Worm (Caenorhabditis elegans) whole organism, young adult: Measurements from ENCODE around the gene Y105C5B.9.

Source experiments
- B0035.1 ChIP-seq: sonication (generic microtip); optimal IDR thresholded peaks from 2 replicates; lab custom pipeline; 2016; ENCODE audit warnings: missing genetic modification characterization, mild to moderate bottlenecking, missing compliant biosample characterization, missing genotype, missing genetic modification reagents
- C06A6.2 ChIP-seq: fragments of 200-800 bp; sonication (Bioruptor generic); conservative IDR thresholded peaks from 2 replicates; pipeline ENCODE4 v1.3.6; 2022; ENCODE audit warnings: missing genetic modification characterization, missing compliant biosample characterization
- F22D6.2 ChIP-seq: sonication (generic microtip); optimal IDR thresholded peaks from 2 replicates; lab custom pipeline; 2016; ENCODE audit warnings: mild to moderate bottlenecking, missing genetic modification characterization, missing compliant biosample characterization
- F23B12.7 ChIP-seq: sonication (generic microtip); optimal IDR thresholded peaks from 2 replicates; lab custom pipeline; 2017; ENCODE audit warnings: missing genetic modification characterization, mild to moderate bottlenecking, missing compliant biosample characterization, antibody characterized with exemption, moderate library complexity; ENCODE audit not compliant: insufficient read depth
- F33H1.4 ChIP-seq: fragments of 200-800 bp; sonication (Bioruptor generic); IDR thresholded peaks from 2 replicates; pipeline ENCODE4 v1.3.6; 2022; ENCODE audit warnings: missing genetic modification reagents, missing genetic modification characterization, missing compliant biosample characterization
- F37B4.10 ChIP-seq: fragments of 200-800 bp; sonication (Bioruptor generic); IDR thresholded peaks from 2 replicates; pipeline ENCODE4 v1.3.6; 2022; ENCODE audit warnings: missing genetic modification characterization, missing compliant biosample characterization
- F49E8.2 ChIP-seq: sonication (generic microtip); optimal IDR thresholded peaks from 3 replicates; lab custom pipeline; 2017; ENCODE audit warnings: missing genetic modification characterization, mild to moderate bottlenecking, missing compliant biosample characterization, antibody characterized with exemption, moderate library complexity; ENCODE audit not compliant: insufficient read depth
- F55B11.4 ChIP-seq: sonication (generic microtip); optimal IDR thresholded peaks from 2 replicates; lab custom pipeline; 2016; ENCODE audit warnings: missing compliant biosample characterization, missing genetic modification characterization, borderline replicate concordance; ENCODE audit not compliant: insufficient read depth
- F57C9.4 ChIP-seq: sonication (generic microtip); optimal IDR thresholded peaks from 2 replicates; lab custom pipeline; 2017; ENCODE audit warnings: mild to moderate bottlenecking, missing genetic modification characterization, missing compliant biosample characterization
- T07F8.4 ChIP-seq: sonication (generic microtip); optimal IDR thresholded peaks from 2 replicates; lab custom pipeline; 2016; ENCODE audit warnings: mild to moderate bottlenecking, missing genetic modification characterization, moderate library complexity, missing compliant biosample characterization
- Y53G8AR.9 ChIP-seq: fragments of 200-800 bp; sonication (Bioruptor generic); conservative IDR thresholded peaks from 2 replicates; pipeline ENCODE4 v1.3.6; 2022; ENCODE audit warnings: missing genetic modification reagents, missing genetic modification characterization, missing compliant biosample characterization
- Y67H2A.10 ChIP-seq: fragments of 200-800 bp; sonication (Bioruptor generic); conservative IDR thresholded peaks from 2 replicates; pipeline ENCODE4 v1.3.6; 2022; ENCODE audit warnings: missing genetic modification reagents, missing genetic modification characterization, missing compliant biosample characterization
- ccch-3 ChIP-seq: fragments of 200-800 bp; sonication (Bioruptor generic); optimal IDR thresholded peaks from 2 replicates; lab custom pipeline; 2018; ENCODE audit warnings: mild to moderate bottlenecking, missing genetic modification characterization, missing compliant biosample characterization
- cebp-1 ChIP-seq, 2 experiments: fragments of 200-800 bp in 1 of 2; sonication (Bioruptor generic) in 1 of 2; sonication (generic microtip) in 1 of 2; IDR thresholded peaks in 1 of 2; optimal IDR thresholded peaks in 1 of 2; 2 replicates each; pipeline versions ENCODE4 v1.3.6 to Lab custom; 2017 to 2022; ENCODE audit warnings: missing compliant biosample characterization in 2 of 2, missing genetic modification characterization in 2 of 2, mild to moderate bottlenecking in 1 of 2, missing genetic modification reagents in 1 of 2, moderate library complexity in 1 of 2
- ceh-40 ChIP-seq: fragments of 200-800 bp; sonication (Bioruptor generic); IDR thresholded peaks from 2 replicates; pipeline ENCODE4 v1.3.6; 2022; ENCODE audit warnings: missing genetic modification characterization, missing compliant biosample characterization
- dox-1 ChIP-seq: fragments of 200-800 bp; sonication (Bioruptor generic); IDR thresholded peaks from 2 replicates; pipeline ENCODE4 v1.3.6; 2022; ENCODE audit warnings: missing genetic modification reagents, missing genetic modification characterization, missing compliant biosample characterization
- dpff-1 ChIP-seq: sonication (generic microtip); optimal IDR thresholded peaks from 2 replicates; lab custom pipeline; 2017; ENCODE audit warnings: mild to moderate bottlenecking, missing genetic modification characterization, missing compliant biosample characterization
- dpl-1 ChIP-seq: fragments of 150-350 bp; optimal IDR thresholded peaks from 2 replicates; lab custom pipeline; 2014; ENCODE audit warnings: missing biosample characterization, missing genetic modification reagents, missing genetic modification characterization
- egl-44 ChIP-seq: fragments of 200-800 bp; sonication (Bioruptor generic); IDR thresholded peaks from 2 replicates; pipeline ENCODE4 v1.3.6; 2022; ENCODE audit warnings: missing genetic modification reagents, missing genetic modification characterization, missing compliant biosample characterization
- ekl-4 ChIP-seq: fragments of 200-800 bp; sonication (Bioruptor generic); IDR thresholded peaks from 2 replicates; pipeline ENCODE4 v1.3.6; 2022; ENCODE audit warnings: missing genetic modification reagents, missing genetic modification characterization, missing compliant biosample characterization
- fkh-3 ChIP-seq: sonication (generic microtip); optimal IDR thresholded peaks from 2 replicates; lab custom pipeline; 2016; ENCODE audit warnings: mild to moderate bottlenecking, missing genetic modification characterization, missing compliant biosample characterization
- hmg-1.2 ChIP-seq: fragments of 200-800 bp; sonication (Bioruptor generic); IDR thresholded peaks from 2 replicates; pipeline ENCODE4 v1.3.6; 2022; ENCODE audit warnings: missing genetic modification reagents, missing genetic modification characterization, missing compliant biosample characterization
- hsf-1 ChIP-seq: fragments of 200-800 bp; sonication (Bioruptor generic); IDR thresholded peaks from 2 replicates; pipeline ENCODE4 v1.3.6; 2022; ENCODE audit warnings: missing genetic modification reagents, missing genetic modification characterization, missing compliant biosample characterization
- lag-1 ChIP-seq: fragments of 200-800 bp; sonication (Bioruptor generic); IDR thresholded peaks from 2 replicates; pipeline ENCODE4 v1.3.6; 2022; ENCODE audit warnings: missing genetic modification reagents, missing genetic modification characterization, missing compliant biosample characterization
- lin-35 ChIP-seq, 3 experiments: fragments of 150-350 bp in 2 of 3; sonication (generic microtip) in 1 of 3; optimal IDR thresholded peaks; 2 replicates each; lab custom pipeline; 2014 to 2018; ENCODE audit warnings: missing biosample characterization in 3 of 3, missing genetic modification characterization in 3 of 3, missing genetic modification reagents in 3 of 3
- lin-40 ChIP-seq: sonication (generic microtip); optimal IDR thresholded peaks from 2 replicates; lab custom pipeline; 2016; ENCODE audit warnings: missing genetic modification characterization, mild to moderate bottlenecking, missing compliant biosample characterization, missing genotype, missing genetic modification reagents
- lin-54 ChIP-seq: fragments of 200-800 bp; sonication (Bioruptor generic); optimal IDR thresholded peaks from 2 replicates; lab custom pipeline; 2018; ENCODE audit warnings: mild to moderate bottlenecking, missing genetic modification characterization, missing compliant biosample characterization
- lir-1 ChIP-seq: fragments of 200-800 bp; sonication (Bioruptor generic); conservative IDR thresholded peaks from 2 replicates; pipeline ENCODE4 v1.3.6; 2022; ENCODE audit warnings: missing genetic modification reagents, missing genetic modification characterization, missing compliant biosample characterization
- lsy-27 ChIP-seq: sonication (generic microtip); optimal IDR thresholded peaks from 2 replicates; lab custom pipeline; 2017; ENCODE audit warnings: missing genetic modification characterization, mild to moderate bottlenecking, missing compliant biosample characterization, antibody characterized with exemption, missing genotype, borderline replicate concordance; ENCODE audit not compliant: insufficient read depth
- madf-10 ChIP-seq: sonication (generic microtip); optimal IDR thresholded peaks from 2 replicates; lab custom pipeline; 2016; ENCODE audit warnings: mild to moderate bottlenecking, missing genetic modification characterization, missing compliant biosample characterization
- mcd-1 ChIP-seq: fragments of 200-800 bp; sonication (Bioruptor generic); IDR thresholded peaks from 2 replicates; pipeline ENCODE4 v1.3.6; 2022; ENCODE audit warnings: missing genetic modification reagents, missing genetic modification characterization, missing compliant biosample characterization
- mel-28 ChIP-seq: sonication (generic microtip); optimal IDR thresholded peaks from 2 replicates; lab custom pipeline; 2016; ENCODE audit warnings: borderline replicate concordance, mild to moderate bottlenecking, missing genetic modification characterization, missing compliant biosample characterization
- mes-4 ChIP-seq: sonication (generic microtip); optimal IDR thresholded peaks from 2 replicates; lab custom pipeline; 2016; ENCODE audit warnings: missing genotype, missing genetic modification characterization, missing compliant biosample characterization
- mxl-1 ChIP-seq: sonication (generic microtip); optimal IDR thresholded peaks from 2 replicates; lab custom pipeline; 2016; ENCODE audit warnings: missing genetic modification characterization, missing compliant biosample characterization
- nfya-1 ChIP-seq: sonication (generic microtip); optimal IDR thresholded peaks from 2 replicates; lab custom pipeline; 2017; ENCODE audit warnings: antibody characterized with exemption, missing compliant biosample characterization, missing genetic modification characterization, borderline replicate concordance; ENCODE audit not compliant: insufficient read depth
- nhr-120 ChIP-seq: fragments of 200-800 bp; sonication (Bioruptor generic); IDR thresholded peaks from 2 replicates; pipeline ENCODE4 v1.3.6; 2022; ENCODE audit warnings: missing genetic modification characterization, missing compliant biosample characterization
- nhr-80 ChIP-seq: sonication (generic microtip); optimal IDR thresholded peaks from 2 replicates; lab custom pipeline; 2016; ENCODE audit warnings: missing genetic modification characterization, missing compliant biosample characterization
- rec-8 ChIP-seq, 2 experiments: sonication (generic microtip); optimal IDR thresholded peaks; 2 replicates each; lab custom pipeline; 2016; ENCODE audit warnings: mild to moderate bottlenecking in 2 of 2, missing genetic modification characterization in 2 of 2, missing genetic modification reagents in 2 of 2, missing genotype in 2 of 2, missing biosample characterization in 1 of 2, missing compliant biosample characterization in 1 of 2, moderate library complexity in 1 of 2
- repo-1 ChIP-seq: sonication (generic microtip); optimal IDR thresholded peaks from 2 replicates; lab custom pipeline; 2017; ENCODE audit warnings: mild to moderate bottlenecking, missing genetic modification characterization, missing compliant biosample characterization
- rpc-1 ChIP-seq, 2 experiments: fragments of 150-350 bp in 1 of 2; sonication (generic microtip) in 1 of 2; optimal IDR thresholded peaks; 2 replicates each; lab custom pipeline; 2014 to 2018; ENCODE audit warnings: missing biosample characterization in 1 of 2, missing genetic modification characterization in 1 of 2, missing genetic modification reagents in 1 of 2, missing genotype in 1 of 2
- snpc-1.3 ChIP-seq: sonication (generic microtip); optimal IDR thresholded peaks from 2 replicates; lab custom pipeline; 2017; ENCODE audit warnings: missing genetic modification characterization, mild to moderate bottlenecking, missing compliant biosample characterization, antibody characterized with exemption, moderate library complexity, missing genotype, missing genetic modification reagents; ENCODE audit not compliant: insufficient read depth
- somi-1 ChIP-seq: fragments of 200-800 bp; sonication (Bioruptor generic); optimal IDR thresholded peaks from 2 replicates; lab custom pipeline; 2018; ENCODE audit warnings: mild to moderate bottlenecking, missing genetic modification characterization, missing compliant biosample characterization
- sptf-2 ChIP-seq: fragments of 200-800 bp; sonication (Bioruptor generic); optimal IDR thresholded peaks from 2 replicates; lab custom pipeline; 2018; ENCODE audit warnings: mild to moderate bottlenecking, missing genetic modification characterization, missing compliant biosample characterization
- xnd-1 ChIP-seq: sonication (generic microtip); optimal IDR thresholded peaks from 2 replicates; lab custom pipeline; 2016; ENCODE audit warnings: missing genotype, missing genetic modification reagents, missing genetic modification characterization, missing compliant biosample characterization
- ztf-26 ChIP-seq: sonication (generic microtip); optimal IDR thresholded peaks from 2 replicates; lab custom pipeline; 2017; ENCODE audit warnings: missing genetic modification characterization, missing compliant biosample characterization
- ztf-3 ChIP-seq: fragments of 200-800 bp; sonication (Bioruptor generic); optimal IDR thresholded peaks from 2 replicates; lab custom pipeline; 2018; ENCODE audit warnings: mild to moderate bottlenecking, missing genetic modification characterization, missing compliant biosample characterization

The Y105C5B.9 gene

DNA sequence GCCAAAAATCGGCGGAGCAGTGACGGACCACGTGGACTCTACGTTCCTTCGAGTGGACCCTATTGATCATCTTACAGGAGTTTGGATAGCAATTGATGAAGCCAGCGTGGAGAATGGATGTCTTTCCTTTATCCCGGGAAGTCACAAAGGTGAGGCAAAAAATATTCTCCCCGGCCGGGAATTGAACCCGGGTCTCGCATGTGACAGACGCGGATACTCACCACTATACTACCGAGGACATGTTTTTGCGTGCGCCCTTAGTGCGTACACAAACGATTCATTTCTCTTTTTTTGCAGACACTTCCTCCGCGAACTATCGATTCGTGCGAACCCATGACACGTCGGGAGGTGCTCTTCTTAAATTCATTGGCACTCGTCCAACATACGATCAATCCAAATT is 795 bp downstream of the Y105C5B.9 start (continued):
- TF ChIP-seq lin-54 (peak; percentile 59), ztf-3 (GFP tag; lab: Kevin White, UChicago) (no peak), F22D6.2 (tag; lab: Kevin White, UChicago) (no peak), lsy-27 (tag; lab: Kevin White, UChicago) (peak; percentile 43), B0035.1 (no peak), madf-10 (tag; lab: Kevin White, UChicago) (no peak), lir-1 (GFP tag; lab: Robert Waterston, UW) (no peak), rec-8 (tag; optimal IDR thresholded peaks at IDR 0.05; lab: Kevin White, UChicago) (peak in 1 of 2 experiments; percentile 70), mxl-1 (no peak), cebp-1 (GFP tag; IDR thresholded peaks at IDR 0.05; lab: Robert Waterston, UW) (0 out of 2 replicates have a peak, but pooled peaks have one; percentile 33), cebp-1 (tag; optimal IDR thresholded peaks at IDR 0.05; lab: Kevin White, UChicago) (no peak), lag-1 (GFP tag; lab: Robert Waterston, UW) (no peak), Y67H2A.10 (GFP tag; lab: Robert Waterston, UW) (no peak), fkh-3 (tag; lab: Kevin White, UChicago) (no peak), ztf-26 (tag; lab: Kevin White, UChicago) (peak; percentile 63), dox-1 (GFP tag; lab: Robert Waterston, UW) (no peak; the same call in 1 of the 2 replicates), somi-1 (peak; percentile 14), ekl-4 (GFP tag; lab: Robert Waterston, UW) (0 out of 2 replicates have a peak, but pooled peaks have one; percentile 20), dpff-1 (no peak), xnd-1 (tag; lab: Kevin White, UChicago) (no peak), repo-1 (tag; lab: Kevin White, UChicago) (peak; percentile 69), ccch-3 (GFP tag; lab: Kevin White, UChicago) (no peak), mel-28 (tag; lab: Kevin White, UChicago) (no peak), mes-4 (tag; lab: Kevin White, UChicago) (peak; percentile 17), lin-35 (GFP tag; optimal IDR thresholded peaks at IDR 0.05; lab: Kevin White, UChicago) (no peak), T07F8.4 (tag; lab: Kevin White, UChicago) (no peak), dpl-1 (GFP tag; lab: Kevin White, UChicago) (no peak), lin-40 (tag; lab: Kevin White, UChicago) (peak; percentile 21), F33H1.4 (GFP tag; lab: Robert Waterston, UW) (0 out of 2 replicates have a peak, but pooled peaks have one; percentile 12), egl-44 (GFP tag; lab: Robert Waterston, UW) (peak; percentile 39; the same call in 1 of the 2 replicates), ceh-40 (GFP tag; lab: Robert Waterston, UW) (0 out of 2 replicates have a peak, but pooled peaks have one; percentile 74), snpc-1.3 (tag; lab: Kevin White, UChicago) (peak; percentile 61), rpc-1 (optimal IDR thresholded peaks at IDR 0.05; lab: Kevin White, UChicago) (peak; percentile 72), rpc-1 (tag; optimal IDR thresholded peaks at IDR 0.05; lab: Kevin White, UChicago) (peak; percentile 71), F23B12.7 (tag; lab: Kevin White, UChicago) (peak; percentile 39), F49E8.2 (tag; lab: Kevin White, UChicago) (peak; percentile 33), F57C9.4 (tag; lab: Kevin White, UChicago) (no peak), Y53G8AR.9 (GFP tag; lab: Robert Waterston, UW) (0 out of 2 replicates have a peak, but pooled peaks have one; percentile 49), F55B11.4 (tag; lab: Kevin White, UChicago) (no peak), hsf-1 (peak; percentile 79), F37B4.10 (GFP tag; lab: Robert Waterston, UW) (no peak), nfya-1 (tag; lab: Kevin White, UChicago) (no peak), nhr-120 (GFP tag; lab: Robert Waterston, UW) (no peak), C06A6.2 (GFP tag; lab: Robert Waterston, UW) (no peak), mcd-1 (GFP tag; lab: Robert Waterston, UW) (0 out of 2 replicates have a peak, but pooled peaks have one; percentile 14), sptf-2 (no peak), hmg-1.2 (peak; percentile 71), nhr-80 (peak; percentile 15)
